Worm (Caenorhabditis elegans) whole organism, mixed stage, embryonic: ENCODE measurements around the gene cht-1.

Experiments
- elt-1 ChIP-seq: sonication (generic microtip); optimal IDR thresholded peaks from 2 replicates; lab custom pipeline; 2017; ENCODE audit warnings: missing genetic modification characterization, mild to moderate bottlenecking, missing compliant biosample characterization, antibody characterized with exemption, moderate library complexity, borderline replicate concordance; ENCODE audit not compliant: insufficient read depth
- flh-1 ChIP-seq: fragments of 200-800 bp; sonication (Bioruptor generic); optimal IDR thresholded peaks from 2 replicates; lab custom pipeline; 2018; ENCODE audit warnings: mild to moderate bottlenecking, missing genetic modification characterization, moderate library complexity, missing compliant biosample characterization
- hlh-1 ChIP-seq: fragments of 150-350 bp; optimal IDR thresholded peaks from 2 replicates; lab custom pipeline; 2014; ENCODE audit warnings: missing biosample characterization, missing genetic modification reagents, missing genetic modification characterization
- lsy-2 ChIP-seq: fragments of 150-350 bp; optimal IDR thresholded peaks from 2 replicates; lab custom pipeline; 2014; ENCODE audit warnings: missing biosample characterization, missing genetic modification characterization
- mep-1 ChIP-seq: fragments of 150-350 bp; optimal IDR thresholded peaks from 2 replicates; lab custom pipeline; 2017; ENCODE audit warnings: missing biosample characterization, missing genetic modification reagents, missing genetic modification characterization, inconsistent platforms
- nhr-28 ChIP-seq: fragments of 150-350 bp; optimal IDR thresholded peaks from 2 replicates; lab custom pipeline; 2014; ENCODE audit warnings: missing biosample characterization, missing genetic modification characterization
- nhr-76 ChIP-seq: sonication (generic microtip); optimal IDR thresholded peaks from 2 replicates; lab custom pipeline; 2017; ENCODE audit warnings: missing biosample characterization, missing genetic modification characterization
- pha-4 ChIP-seq: fragments of 150-350 bp; optimal IDR thresholded peaks from 2 replicates; lab custom pipeline; 2018; ENCODE audit warnings: missing biosample characterization, missing genetic modification reagents, missing genetic modification characterization
- snpc-4 ChIP-seq: fragments of 150-350 bp; optimal IDR thresholded peaks from 2 replicates; lab custom pipeline; 2014; ENCODE audit warnings: missing biosample characterization, missing genetic modification characterization
- unc-120 ChIP-seq: sonication (generic microtip); optimal IDR thresholded peaks from 2 replicates; lab custom pipeline; 2017; ENCODE audit warnings: missing genetic modification characterization, missing compliant biosample characterization; ENCODE audit not compliant: poor library complexity, severe bottlenecking
- unc-39 ChIP-seq: fragments of 150-350 bp; optimal IDR thresholded peaks from 2 replicates; lab custom pipeline; 2014; ENCODE audit warnings: missing biosample characterization, missing genetic modification characterization
- unc-62 ChIP-seq: fragments of 150-350 bp; optimal IDR thresholded peaks from 2 replicates; lab custom pipeline; 2014; ENCODE audit warnings: missing biosample characterization, missing genetic modification reagents, missing genetic modification characterization

DNA sequence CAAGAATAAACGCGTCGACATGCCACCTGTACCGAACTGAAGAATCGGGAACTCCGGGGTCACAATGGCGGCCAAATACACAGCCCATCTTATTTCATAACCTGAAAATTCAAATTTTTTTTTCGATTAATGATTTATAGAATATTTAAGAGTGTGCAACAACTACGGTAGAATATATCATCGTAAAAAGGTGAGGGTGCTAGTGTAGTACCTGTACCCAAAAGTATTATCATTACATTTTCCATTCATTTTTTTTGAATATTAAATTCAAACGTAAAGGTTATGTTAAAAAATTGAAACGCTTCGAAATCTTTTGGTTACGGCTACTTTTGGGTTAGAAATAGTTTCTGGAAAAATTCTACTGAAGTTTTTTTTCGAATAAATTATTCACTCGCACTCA lies 30.2 kb upstream of the cht-1 start, which contains the start of gene ZK813.4:
- TF ChIP-seq hlh-1 (tag; lab: Kevin White, UChicago) (no peak), snpc-4 (tag; lab: Kevin White, UChicago) (no peak), flh-1 (GFP tag; lab: Kevin White, UChicago) (no peak), unc-62 (GFP tag; lab: Kevin White, UChicago) (no peak), pha-4 (tag; lab: Kevin White, UChicago) (no peak), nhr-76 (tag; lab: Kevin White, UChicago) (no peak), unc-39 (no peak), nhr-28 (no peak), elt-1 (no peak), unc-120 (no peak), mep-1 (tag; lab: Kevin White, UChicago) (no peak), lsy-2 (tag; lab: Kevin White, UChicago) (no peak)
